Fruit fly (Drosophila melanogaster): Measurements from ENCODE around the gene CG4887.

CG4887 gene

dm6 chr2L:1169867-1170415, 2.9 kb upstream of the CG4887 start, which contains the start of the genes CG31922 and Plap (continued):
- TF ChIP-seq sc (optimal IDR thresholded peaks at IDR 0.05) = no peak
- no peak for TF ChIP-seq sc (GFP tag; optimal IDR thresholded peaks at IDR 0.05)
- no peak for TF ChIP-seq nau (GFP tag; optimal IDR thresholded peaks at IDR 0.05)
- TF ChIP-seq CG2889 (GFP tag; IDR thresholded peaks at IDR 0.05) = no peak
- TF ChIP-seq crol (GFP tag; IDR thresholded peaks at IDR 0.05) = no peak
- TF ChIP-seq cad (GFP tag; optimal IDR thresholded peaks at IDR 0.05) = no peak
- no peak for TF ChIP-seq CG15269 (tag; optimal IDR thresholded peaks at IDR 0.05)
- TF ChIP-seq caup (GFP tag; optimal IDR thresholded peaks at IDR 0.05; ENCODE audit: severe bottlenecking) = peak; percentile 14
- no peak for TF ChIP-seq Poxn (GFP tag; IDR thresholded peaks at IDR 0.05)
- peak; percentile 63 to 68 for TF ChIP-seq Pdp1 (GFP tag; optimal IDR thresholded peaks at IDR 0.05)
- peak; percentile 55 for TF ChIP-seq CG9437 (GFP tag; optimal IDR thresholded peaks at IDR 0.05)
- TF ChIP-seq unc-4 (GFP tag; IDR thresholded peaks at IDR 0.05; ENCODE audit: partially characterized antibody) = peak; percentile 95
- peak; percentile 66 for TF ChIP-seq Fer2 (tag; optimal IDR thresholded peaks at IDR 0.05)
- TF ChIP-seq ftz-f1 (GFP tag; optimal IDR thresholded peaks at IDR 0.05) = peak; percentile 68
- TF ChIP-seq CG4707 (GFP tag; optimal IDR thresholded peaks at IDR 0.05) = no peak
- TF ChIP-seq bcd (GFP tag; optimal IDR thresholded peaks at IDR 0.05) = peak; percentile 63
- TF ChIP-seq Sox102F (GFP tag; optimal IDR thresholded peaks at IDR 0.05) = no peak
- peak; percentile 94 for TF ChIP-seq Doc3 (GFP tag; IDR thresholded peaks at IDR 0.05; ENCODE audit: partially characterized antibody)
- TF ChIP-seq Dref (GFP tag; IDR thresholded peaks at IDR 0.05) = peak; percentile 66
- TF ChIP-seq CG4328 (GFP tag; optimal IDR thresholded peaks at IDR 0.05) = peak; percentile 55
- no peak for TF ChIP-seq cg (GFP tag; optimal IDR thresholded peaks at IDR 0.05)
- TF ChIP-seq Blimp-1 (GFP tag; optimal IDR thresholded peaks at IDR 0.05) = no peak
- TF ChIP-seq insv (GFP tag; optimal IDR thresholded peaks at IDR 0.05) = peak in 1 of 2 experiments; percentile 35
- no peak for TF ChIP-seq Mrtf (GFP tag; IDR thresholded peaks at IDR 0.05)
- peak; percentile 88 for TF ChIP-seq hb (GFP tag; IDR thresholded peaks at IDR 0.05; ENCODE audit: partially characterized antibody)
- peak; percentile 26 for TF ChIP-seq Spps (tag; optimal IDR thresholded peaks at IDR 0.05)
- no peak for TF ChIP-seq Adf1 (GFP tag; IDR thresholded peaks at IDR 0.05)
- TF ChIP-seq CG6654 (GFP tag; optimal IDR thresholded peaks at IDR 0.05) = no peak
- TF ChIP-seq CG6765 (GFP tag; optimal IDR thresholded peaks at IDR 0.05) = no peak
- TF ChIP-seq dpn (GFP tag; optimal IDR thresholded peaks at IDR 0.05) = peak; percentile 71 to 79
- TF ChIP-seq corto (GFP tag; optimal IDR thresholded peaks at IDR 0.05) = no peak
- TF ChIP-seq tx (GFP tag; optimal IDR thresholded peaks at IDR 0.05) = peak; percentile 41
- no peak for TF ChIP-seq pfk (GFP tag; optimal IDR thresholded peaks at IDR 0.05)
- peak; percentile 19 for TF ChIP-seq maf-S (GFP tag; optimal IDR thresholded peaks at IDR 0.05)
- no peak for TF ChIP-seq CG15073 (GFP tag; optimal IDR thresholded peaks at IDR 0.05)
- TF ChIP-seq CHES-1-like (GFP tag; optimal IDR thresholded peaks at IDR 0.05) = peak; percentile 56
- peak; percentile 68 for TF ChIP-seq CG30020 (tag; optimal IDR thresholded peaks at IDR 0.05)
- no peak for TF ChIP-seq CG11398 (GFP tag; optimal IDR thresholded peaks at IDR 0.05)
- TF ChIP-seq sens (GFP tag) = peak; percentile 92
- peak; percentile 64; the same call in 2 of the 4 replicates for TF ChIP-seq Gug (GFP tag; IDR thresholded peaks at IDR 0.05)
- no peak for TF ChIP-seq HLHmδ (GFP tag; optimal IDR thresholded peaks at IDR 0.05)
- TF ChIP-seq knrl (GFP tag; IDR thresholded peaks at IDR 0.05; ENCODE audit: partially characterized antibody) = peak; percentile 95
- TF ChIP-seq CG18764 (GFP tag; optimal IDR thresholded peaks at IDR 0.05) = peak; percentile 66
- TF ChIP-seq CG8359 (GFP tag; optimal IDR thresholded peaks at IDR 0.05; ENCODE audit: borderline replicate concordance) = no peak
- TF ChIP-seq gfzf (GFP tag; optimal IDR thresholded peaks at IDR 0.05) = peak; percentile 21
- TF ChIP-seq rib (GFP tag; IDR thresholded peaks at IDR 0.05) = peak; percentile 84
- TF ChIP-seq Myb (GFP tag; optimal IDR thresholded peaks at IDR 0.05) = peak; percentile 85
- no peak for TF ChIP-seq CG5180 (GFP tag; optimal IDR thresholded peaks at IDR 0.05)
- no peak for TF ChIP-seq CG2875 (GFP tag; optimal IDR thresholded peaks at IDR 0.05)
- TF ChIP-seq CG17385 (GFP tag; optimal IDR thresholded peaks at IDR 0.05) = peak; percentile 64
